Fruit fly (Drosophila melanogaster) whole organism, larva: ENCODE measurements around the gene CG7841.

Source experiments
- noc ChIP-seq: fragments of 200-800 bp; sonication (Bioruptor generic); optimal IDR thresholded peaks from 3 replicates; lab custom pipeline; 2019; ENCODE audit warnings: missing biosample characterization, mild to moderate bottlenecking, missing genetic modification characterization, moderate library complexity

Gene CG7841

DNA sequence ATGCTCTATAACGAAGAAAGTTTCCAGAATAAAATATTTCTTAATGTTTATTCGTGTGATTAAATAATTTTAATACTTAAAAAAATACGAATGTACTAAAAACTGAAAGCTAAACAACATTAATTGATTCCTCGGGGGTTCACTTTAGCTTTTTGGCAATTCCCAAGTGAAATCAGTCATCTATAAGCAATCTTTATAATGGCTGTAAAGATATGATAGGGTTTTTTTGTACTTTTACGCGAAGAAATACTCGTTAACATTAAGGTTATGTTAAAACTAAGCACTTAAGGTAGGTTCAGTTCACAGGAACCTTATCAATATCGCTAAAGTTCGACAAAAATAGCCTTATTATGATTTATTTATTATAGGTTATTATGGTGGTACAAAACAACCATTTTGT is 11.9 kb upstream of the CG7841 start:
- no peak for TF ChIP-seq noc (tag; lab: Kevin White, UChicago)

DNA sequence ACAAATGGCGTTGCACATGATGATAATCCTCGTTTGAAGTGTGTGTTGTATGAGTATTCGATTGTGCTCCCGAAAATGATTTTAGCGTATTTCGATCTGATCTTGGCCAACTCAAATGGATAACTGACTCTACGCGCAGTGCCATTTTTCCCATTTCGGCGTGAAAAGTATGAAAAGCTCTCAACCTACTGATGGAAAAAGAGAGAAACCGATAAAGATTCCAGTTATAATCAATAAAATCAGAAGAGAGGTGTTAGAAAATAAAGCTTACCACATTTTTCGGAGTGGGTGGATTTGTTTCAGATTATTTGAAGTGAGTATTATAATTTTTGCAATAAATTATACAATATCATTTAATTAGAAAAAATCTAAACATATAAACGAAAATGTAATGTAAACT is 11.4 kb upstream of the CG7841 start, which contains the start of gene mex1:
TSS of gene mex1 (minus strand) at position 101 of the 400 bp plus-strand sequence.
- TF ChIP-seq noc (tag; lab: Kevin White, UChicago), result no peak

DNA sequence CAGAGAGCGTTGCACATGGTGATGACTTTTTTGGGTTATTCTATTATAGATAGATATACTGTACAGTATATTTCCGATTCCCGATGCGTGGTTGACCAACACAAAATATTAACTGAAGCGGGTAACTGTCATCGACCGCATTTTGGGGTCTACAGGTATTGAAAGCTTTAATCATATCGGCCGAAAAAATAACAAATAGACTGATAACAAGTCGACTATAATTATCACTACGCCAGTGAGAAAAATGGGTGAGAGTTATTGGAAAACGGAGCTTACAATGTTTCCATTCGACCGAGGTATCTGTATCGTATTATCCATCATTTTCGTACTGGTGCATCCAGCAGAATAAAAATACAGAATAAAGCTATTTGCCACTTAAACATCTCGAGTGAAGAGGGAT is 10.3 kb upstream of the CG7841 start:
- no peak for TF ChIP-seq noc (tag; lab: Kevin White, UChicago)

DNA sequence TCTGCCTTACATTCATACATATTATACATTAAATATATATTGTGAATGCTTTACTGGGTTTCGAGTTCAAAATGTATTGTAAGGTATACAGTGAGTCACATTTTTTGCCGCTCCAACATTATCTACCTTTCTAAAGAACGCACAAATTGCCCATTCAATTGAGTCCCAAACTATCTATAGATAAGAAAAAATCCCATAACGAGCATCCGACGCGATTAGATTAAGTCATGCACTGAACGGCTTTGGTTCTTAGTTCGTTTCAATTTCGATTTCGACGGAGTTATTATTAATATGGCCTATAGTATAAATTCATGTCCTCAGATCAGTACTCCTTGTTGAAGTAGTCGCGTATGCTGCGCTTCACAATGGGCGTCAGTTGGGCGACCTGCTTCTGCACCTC is 9.5 kb upstream of the CG7841 start:
- no peak for TF ChIP-seq noc (tag; lab: Kevin White, UChicago)

DNA sequence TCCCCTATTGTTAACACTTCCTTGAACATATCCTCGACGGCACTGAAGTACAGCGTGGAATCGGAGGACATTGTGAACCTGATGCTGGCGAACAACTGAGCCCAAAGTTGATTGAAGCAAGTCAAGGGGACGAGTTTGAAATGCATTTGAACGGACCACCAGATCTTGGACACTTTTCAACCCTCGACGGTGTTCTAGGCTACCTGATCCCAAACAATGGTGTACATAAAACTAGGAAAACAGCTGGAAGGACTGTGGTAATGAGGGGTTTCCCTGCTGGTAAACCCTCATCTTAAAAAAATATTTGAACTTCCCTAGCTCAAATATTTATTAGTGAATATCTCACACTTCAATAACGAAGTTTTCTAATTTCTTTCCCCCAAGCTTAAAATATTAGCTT is 8.9 kb upstream of the CG7841 start, which contains the start of gene CG13454:
TSS of gene CG13454 (minus strand) at position 101 of the 400 bp plus-strand sequence.
- TF ChIP-seq noc (tag; lab: Kevin White, UChicago), result no peak

DNA sequence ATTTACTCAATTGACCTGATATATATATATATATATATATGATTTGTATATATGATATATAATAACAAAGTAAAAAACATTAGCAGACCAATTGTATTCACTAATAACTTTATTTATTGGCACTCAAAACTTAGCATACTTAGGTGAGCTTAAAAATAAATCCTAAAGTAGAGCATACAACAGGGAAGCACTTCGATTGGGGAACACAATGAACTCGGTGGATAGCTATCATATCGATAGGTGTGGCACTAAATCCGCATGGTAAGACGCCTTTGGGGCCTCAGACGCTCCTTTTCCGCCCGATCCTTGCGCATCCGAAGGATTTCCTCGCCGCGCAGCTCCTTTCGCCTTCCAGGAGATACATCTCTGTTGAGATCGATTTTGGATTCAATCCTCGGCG is 8.4 kb upstream of the CG7841 start:
- TF ChIP-seq noc (tag; lab: Kevin White, UChicago), result no peak

DNA sequence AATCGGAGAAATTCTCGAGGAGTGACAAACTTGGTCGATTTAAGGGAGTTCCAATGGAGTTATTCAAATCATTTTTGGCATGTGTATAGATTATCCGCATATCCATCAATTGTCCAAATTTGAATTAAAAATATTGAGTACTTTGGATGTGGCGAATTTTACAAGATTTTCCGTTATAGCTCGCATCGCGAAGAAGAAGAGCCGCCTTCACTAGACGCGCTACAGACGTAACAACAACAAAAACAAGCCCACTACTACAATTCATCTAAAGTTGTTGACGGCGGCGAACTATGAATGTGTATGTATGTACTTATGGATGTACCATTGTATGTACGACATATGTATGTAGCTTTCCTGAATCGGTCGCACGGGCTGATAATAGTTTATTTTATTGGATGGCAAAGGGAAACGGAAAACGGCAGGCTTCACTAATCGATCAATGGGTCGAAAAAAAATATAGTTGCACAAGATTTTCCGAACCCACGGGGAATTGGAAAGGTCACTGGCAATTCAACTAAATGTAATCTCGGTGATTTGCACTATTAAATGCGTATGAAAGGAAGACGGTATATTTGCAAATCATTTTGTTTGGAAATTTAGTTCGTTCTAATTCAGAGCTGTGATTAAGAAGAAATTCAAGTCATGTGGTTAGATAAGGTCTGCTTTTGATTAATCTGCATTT is 6.9 kb upstream of the CG7841 start:
- TF ChIP-seq noc (tag; lab: Kevin White, UChicago), result peak; percentile 3

DNA sequence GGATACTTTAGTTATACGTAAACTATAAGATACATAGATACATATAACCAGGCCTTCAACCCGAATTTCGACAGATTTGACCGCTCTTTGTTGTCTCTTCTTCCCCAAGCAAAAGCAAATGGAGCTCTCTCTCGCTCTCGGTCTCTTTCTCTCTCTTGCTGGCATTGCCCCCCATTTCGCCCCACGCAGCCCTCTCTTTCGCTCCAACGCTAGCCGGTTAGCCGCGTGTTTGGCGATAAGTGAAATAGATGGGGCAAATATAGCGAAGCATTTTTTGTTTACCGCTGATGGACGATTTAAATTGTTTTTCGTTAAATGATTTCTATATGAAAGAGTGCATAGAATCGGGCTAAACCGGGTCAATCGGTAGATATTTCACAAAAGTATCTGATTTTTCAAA is 6.4 kb upstream of the CG7841 start:
- peak; percentile 61 for TF ChIP-seq noc (tag; lab: Kevin White, UChicago)

DNA sequence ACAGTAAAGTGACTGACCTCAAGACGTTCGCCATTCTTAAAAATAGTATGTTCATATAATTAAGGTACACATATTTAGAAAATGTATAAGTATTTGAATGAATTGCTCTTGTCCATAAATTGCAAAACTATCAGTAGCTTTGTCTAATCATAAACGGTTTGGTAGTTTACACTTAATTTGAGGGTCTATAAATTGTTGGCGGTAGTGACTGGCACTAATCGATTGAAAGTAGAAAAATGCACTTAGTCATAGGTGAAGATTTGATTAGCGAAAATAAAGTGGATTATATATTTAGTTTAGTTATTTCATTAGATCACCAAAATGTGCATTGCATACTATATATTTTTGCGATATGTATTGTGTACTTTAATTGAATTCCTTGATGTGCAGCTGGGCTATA is 5.7 kb upstream of the CG7841 start:
- TF ChIP-seq noc (tag; lab: Kevin White, UChicago), result peak; percentile 42

DNA sequence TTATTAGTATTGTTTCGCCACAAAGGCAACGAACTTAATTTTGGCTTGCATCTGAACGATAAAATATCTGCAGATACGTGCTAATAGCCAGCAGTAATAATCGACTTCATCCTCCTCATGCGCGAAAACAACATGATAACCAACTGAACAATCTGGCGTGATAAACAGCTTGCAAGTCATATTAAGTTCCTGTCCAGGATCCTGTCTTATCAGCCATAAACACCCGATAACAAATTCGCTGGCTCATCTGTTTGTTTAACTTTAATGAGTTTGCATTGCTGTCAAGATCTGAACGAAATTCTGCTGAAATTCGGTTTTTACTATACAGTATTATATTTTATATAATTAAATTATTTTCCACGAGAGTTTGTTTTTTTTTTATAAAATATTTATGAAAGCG is 5.2 kb upstream of the CG7841 start:
- no peak for TF ChIP-seq noc (tag; lab: Kevin White, UChicago)

DNA sequence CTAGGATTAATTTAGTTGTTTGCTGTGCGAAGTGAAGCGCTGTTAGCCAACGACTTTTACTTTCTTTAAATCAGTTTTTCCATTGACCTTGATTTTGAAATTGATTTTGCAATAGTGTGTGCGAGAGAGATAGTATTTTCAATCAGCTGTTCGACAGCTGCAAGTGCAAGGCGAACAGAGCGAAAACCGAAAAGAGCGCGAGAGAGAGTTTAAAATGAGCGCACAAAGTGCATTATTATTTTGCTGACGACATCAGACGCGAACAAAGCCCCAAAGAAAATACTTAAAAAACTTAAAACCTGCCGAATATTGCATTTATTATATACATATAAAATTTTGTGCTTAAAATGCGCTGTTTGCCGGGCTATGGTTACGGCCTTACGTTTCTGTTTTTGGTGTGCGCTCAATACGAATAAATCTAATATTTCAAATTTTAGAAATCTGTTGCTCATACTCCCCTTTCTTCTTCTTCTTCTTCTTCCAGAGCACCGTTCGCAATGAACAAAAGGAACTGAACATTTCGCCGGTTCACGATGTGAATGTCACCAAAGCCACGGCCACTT is 3.7 kb upstream of the CG7841 start:
- TF ChIP-seq noc (tag; lab: Kevin White, UChicago), result no peak

DNA sequence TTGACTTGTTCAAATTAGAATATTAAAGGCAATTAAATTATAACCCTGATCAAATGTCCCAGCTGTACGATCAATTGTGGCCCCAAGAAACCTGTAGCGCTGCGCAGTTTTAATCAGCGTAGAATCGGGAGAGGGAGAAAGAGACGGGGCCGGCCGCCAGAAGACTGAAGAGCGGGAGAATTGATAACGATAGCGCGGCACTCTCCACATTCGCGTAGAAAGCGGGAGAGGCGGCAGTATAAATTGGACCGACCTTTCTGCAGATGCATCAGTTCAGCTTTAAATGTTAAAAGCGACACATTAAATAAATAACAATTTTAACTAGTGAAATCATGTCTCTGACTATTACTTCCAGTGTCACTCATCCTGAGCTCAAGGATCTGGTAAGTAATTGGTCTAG is 2.7 kb upstream of the CG7841 start, which contains the start of gene MsrA:
TSS of gene MsrA (plus strand) at position 266 of the 400 bp plus-strand sequence.
- peak; percentile 16 for TF ChIP-seq noc (tag; lab: Kevin White, UChicago)

DNA sequence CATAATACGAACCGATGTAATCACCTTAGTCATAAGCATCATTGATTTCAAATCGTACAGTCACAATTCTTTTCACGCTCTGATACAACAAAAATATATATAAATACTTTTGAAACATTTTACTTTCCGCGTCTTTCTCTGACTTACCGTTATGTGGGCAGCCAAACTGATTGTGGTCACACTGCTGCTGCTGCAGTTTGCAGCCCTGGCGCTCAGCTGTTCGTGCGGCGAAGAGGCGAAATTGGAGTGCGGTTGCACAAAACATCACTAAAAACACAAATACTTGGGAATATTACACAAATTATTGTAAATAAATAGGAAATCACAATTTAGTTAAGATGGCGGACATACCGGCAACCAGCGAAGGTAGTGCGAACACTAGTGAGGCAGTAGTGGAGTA is 1.3 kb upstream of the CG7841 start, which contains the start of the genes gdl and gdl-ORF39:
TSS of gene gdl (plus strand) at position 48 of the 400 bp plus-strand sequence.
TSS of gene gdl-ORF39 (plus strand) at position 48 of the 400 bp plus-strand sequence.
- TF ChIP-seq noc (tag; lab: Kevin White, UChicago), result no peak

DNA sequence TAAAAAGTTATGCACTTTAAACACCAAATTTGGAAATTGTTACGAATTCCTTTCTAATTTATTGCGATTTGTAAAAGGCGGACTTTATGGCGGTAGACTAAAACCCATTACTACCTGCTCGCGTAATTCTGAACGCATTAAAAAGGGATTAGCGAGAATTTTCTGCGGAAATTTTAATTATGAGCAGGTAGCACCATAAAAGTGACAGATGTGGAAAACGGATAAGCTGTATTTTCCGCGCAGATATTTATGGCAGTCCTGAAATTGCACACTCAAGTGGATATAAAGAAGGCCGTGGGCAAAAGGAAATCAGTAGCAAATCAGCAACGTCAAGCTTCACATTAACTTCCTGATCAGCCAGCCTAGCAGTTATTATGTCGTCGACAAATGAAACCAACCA is 698 bp upstream of the CG7841 start, which contains the start of gene Z600:
TSS of gene Z600 (plus strand) at position 312 of the 400 bp plus-strand sequence.
- TF ChIP-seq noc (tag; lab: Kevin White, UChicago), result no peak

DNA sequence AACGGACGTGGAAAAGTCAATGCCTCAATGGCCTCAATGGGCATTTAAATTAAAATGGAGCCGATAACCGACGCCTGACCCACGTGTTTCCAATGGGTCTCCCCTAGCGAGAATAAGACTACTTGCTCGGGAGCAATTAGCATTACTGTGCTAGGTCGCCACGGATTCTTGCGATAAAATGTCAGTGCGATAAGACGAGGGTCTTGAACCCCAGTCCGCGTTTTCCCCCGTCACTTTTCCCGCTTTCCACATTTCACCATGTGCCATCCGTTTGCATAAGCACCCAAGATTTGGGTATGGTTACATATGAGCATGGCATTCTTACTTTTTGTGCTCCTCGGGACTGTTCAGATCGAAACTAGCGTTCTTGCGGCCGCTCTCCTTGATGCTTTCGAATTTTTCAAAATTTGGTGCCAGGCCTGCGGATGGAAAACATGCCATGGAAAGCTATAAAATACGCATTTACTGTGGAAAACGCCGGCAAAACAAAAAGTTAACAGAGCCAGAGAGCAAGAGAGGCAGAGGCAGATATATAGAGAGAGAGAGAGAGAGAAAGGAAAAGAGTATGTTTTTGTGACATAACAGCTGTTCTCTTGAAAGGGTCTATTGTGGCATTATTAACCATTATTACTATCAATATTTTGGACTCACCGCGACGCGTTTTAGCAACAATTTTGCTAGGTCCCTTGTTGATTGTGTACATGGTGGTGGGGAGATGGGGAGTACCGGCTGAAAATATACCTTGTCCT is 730 bp downstream of the CG7841 start:
- TF ChIP-seq noc (tag; lab: Kevin White, UChicago), result no peak
